Fruit fly (Drosophila melanogaster): ENCODE data around the gene Sap47.

Sap47 gene

dm6 chr3R:15972979-15973486 is 38.1 kb downstream of the Sap47 start, which contains the start of gene Hel89B (continued):
- TF ChIP-seq Myb (GFP tag; optimal IDR thresholded peaks at IDR 0.05) (peak; percentile 54), CG12942 (GFP tag; optimal IDR thresholded peaks at IDR 0.05) (peak; percentile 62), CG7786 (GFP tag; optimal IDR thresholded peaks at IDR 0.05) (peak; percentile 65), sr (GFP tag; IDR thresholded peaks at IDR 0.05) (no peak), nom (GFP tag; optimal IDR thresholded peaks at IDR 0.05) (no peak), CG11456 (GFP tag; IDR thresholded peaks at IDR 0.05) (no peak), cato (GFP tag; optimal IDR thresholded peaks at IDR 0.05; ENCODE audit: borderline replicate concordance) (peak; percentile 46), Optix (GFP tag; IDR thresholded peaks at IDR 0.05) (no peak), nmo (GFP tag; optimal IDR thresholded peaks at IDR 0.05) (peak; percentile 90), ci (GFP tag; IDR thresholded peaks at IDR 0.05) (no peak), HLH3B (GFP tag; IDR thresholded peaks at IDR 0.05) (no peak), dpn (GFP tag; optimal IDR thresholded peaks at IDR 0.05) (peak; percentile 66 to 67), wek (GFP tag; optimal IDR thresholded peaks at IDR 0.05) (no peak), amos (GFP tag; IDR thresholded peaks at IDR 0.05; ENCODE audit: partially characterized antibody) (no peak), usp (GFP tag; optimal IDR thresholded peaks at IDR 0.05) (no peak), gfzf (GFP tag; optimal IDR thresholded peaks at IDR 0.05) (peak; percentile 88), ssp (GFP tag; IDR thresholded peaks at IDR 0.05) (no peak), vfl (GFP tag; optimal IDR thresholded peaks at IDR 0.05) (peak; percentile 43), Doc2 (GFP tag; IDR thresholded peaks at IDR 0.05) (no peak), caup (GFP tag; optimal IDR thresholded peaks at IDR 0.05; ENCODE audit: severe bottlenecking) (no peak), scrt (GFP tag; optimal IDR thresholded peaks at IDR 0.05) (no peak), CG16863 (GFP tag; optimal IDR thresholded peaks at IDR 0.05) (peak; percentile 18), Lhr (GFP tag; optimal IDR thresholded peaks at IDR 0.05) (peak; percentile 84), Rfx (GFP tag; IDR thresholded peaks at IDR 0.05) (no peak), emc (GFP tag; optimal IDR thresholded peaks at IDR 0.05) (peak; percentile 41), tio (GFP tag; optimal IDR thresholded peaks at IDR 0.05) (peak; percentile 68), bigmax (GFP tag; optimal IDR thresholded peaks at IDR 0.05) (peak; percentile 85), eyg (GFP tag; optimal IDR thresholded peaks at IDR 0.05) (peak; percentile 3), unpg (GFP tag; optimal IDR thresholded peaks at IDR 0.05) (peak; percentile 70), Dek (tag; optimal IDR thresholded peaks at IDR 0.05) (peak; percentile 64), pho (GFP tag; optimal IDR thresholded peaks at IDR 0.05) (peak; percentile 76), sc (optimal IDR thresholded peaks at IDR 0.05) (no peak), sc (GFP tag; optimal IDR thresholded peaks at IDR 0.05) (no peak), CG12659 (GFP tag; optimal IDR thresholded peaks at IDR 0.05) (peak; percentile 84), CG2678 (tag; optimal IDR thresholded peaks at IDR 0.05) (peak; percentile 62), CG9727 (GFP tag; optimal IDR thresholded peaks at IDR 0.05) (peak; percentile 19), Poxn (GFP tag; IDR thresholded peaks at IDR 0.05) (no peak), ase (GFP tag; IDR thresholded peaks at IDR 0.05) (no peak), fd64A (GFP tag; optimal IDR thresholded peaks at IDR 0.05) (no peak), Spps (tag; optimal IDR thresholded peaks at IDR 0.05) (no peak), ap (GFP tag; IDR thresholded peaks at IDR 0.05) (no peak), CG9932 (GFP tag; IDR thresholded peaks at IDR 0.05) (no peak), dysf (GFP tag; IDR thresholded peaks at IDR 0.05) (no peak), odd (GFP tag; optimal IDR thresholded peaks at IDR 0.05) (no peak), CG18619 (GFP tag; optimal IDR thresholded peaks at IDR 0.05) (no peak), sd (tag; optimal IDR thresholded peaks at IDR 0.05) (no peak), CG8944 (GFP tag; optimal IDR thresholded peaks at IDR 0.05) (peak; percentile 76), tll (GFP tag; optimal IDR thresholded peaks at IDR 0.05) (peak in 1 of 2 experiments; percentile 10), p53 (GFP tag; optimal IDR thresholded peaks at IDR 0.05) (peak; percentile 26), chn (GFP tag; optimal IDR thresholded peaks at IDR 0.05) (peak; percentile 45), CG6254 (GFP tag; optimal IDR thresholded peaks at IDR 0.05) (no peak)

All from whole organism, embryonic.